Worm (Caenorhabditis elegans): ENCODE measurements around the gene srlf-7.

The srlf-7 gene

ce11 chrIV:7235382-7235917, 46.4 kb downstream of the srlf-7 start (continued):
- TF ChIP-seq unc-86 (tag; optimal IDR thresholded peaks at IDR 0.05) (peak; percentile 7), C16A3.4 (tag; optimal IDR thresholded peaks at IDR 0.05) (no peak), nhr-47 (tag; optimal IDR thresholded peaks at IDR 0.05) (peak; percentile 57), egl-27 (tag; optimal IDR thresholded peaks at IDR 0.05) (peak in 1 of 2 experiments; percentile 15), lin-15B (tag; optimal IDR thresholded peaks at IDR 0.05) (no peak), C34B4.2 (tag; optimal IDR thresholded peaks at IDR 0.05) (no peak), unc-130 (tag; optimal IDR thresholded peaks at IDR 0.05) (peak; percentile 0), ama-1 (optimal IDR thresholded peaks at IDR 0.05) (no peak), aha-1 (tag; optimal IDR thresholded peaks at IDR 0.05) (no peak), pqm-1 (tag; optimal IDR thresholded peaks at IDR 0.05) (no peak), xbp-1 (tag; optimal IDR thresholded peaks at IDR 0.05) (peak; percentile 17), egl-13 (tag; optimal IDR thresholded peaks at IDR 0.05) (peak; percentile 48), ceh-82 (tag; optimal IDR thresholded peaks at IDR 0.05) (peak in 2 of 3 experiments; percentile 35 to 68), zip-4 (GFP tag; optimal IDR thresholded peaks at IDR 0.05) (no peak), fkh-10 (GFP tag; optimal IDR thresholded peaks at IDR 0.05) (no peak), jun-1 (tag; optimal IDR thresholded peaks at IDR 0.05) (peak; percentile 36), nhr-77 (tag; optimal IDR thresholded peaks at IDR 0.05) (peak; percentile 55), hlh-4 (tag; optimal IDR thresholded peaks at IDR 0.05) (no peak), grh-1 (GFP tag; IDR thresholded peaks at IDR 0.05) (no peak), elt-2 (tag; optimal IDR thresholded peaks at IDR 0.05) (peak; percentile 85), pag-3 (tag; optimal IDR thresholded peaks at IDR 0.05; ENCODE audit: borderline replicate concordance, insufficient read depth) (no peak), ceh-63 (GFP tag; optimal IDR thresholded peaks at IDR 0.05) (no peak), unc-30 (tag; optimal IDR thresholded peaks at IDR 0.05) (no peak), fkh-8 (tag; optimal IDR thresholded peaks at IDR 0.05) (peak; percentile 75), pax-3 (tag; optimal IDR thresholded peaks at IDR 0.05) (no peak), Y116A8C.19 (tag; optimal IDR thresholded peaks at IDR 0.05; ENCODE audit: borderline replicate concordance) (no peak), tbx-2 (tag; optimal IDR thresholded peaks at IDR 0.05) (peak; percentile 59), irx-1 (tag; optimal IDR thresholded peaks at IDR 0.05) (peak; percentile 49), ceh-88 (GFP tag; IDR thresholded peaks at IDR 0.05) (no peak), zag-1 (tag; optimal IDR thresholded peaks at IDR 0.05) (no peak), fkh-4 (tag; optimal IDR thresholded peaks at IDR 0.05; ENCODE audit: borderline replicate concordance) (no peak), elt-3 (tag; optimal IDR thresholded peaks at IDR 0.05) (peak in 2 of 6 experiments; percentile 67 to 79), ceh-8 (GFP tag; optimal IDR thresholded peaks at IDR 0.05) (no peak), sox-4 (tag; optimal IDR thresholded peaks at IDR 0.05) (no peak), ets-5 (GFP tag; IDR thresholded peaks at IDR 0.05) (no peak), C04F5.9 (tag; optimal IDR thresholded peaks at IDR 0.05) (no peak), alr-1 (tag; optimal IDR thresholded peaks at IDR 0.05; ENCODE audit: borderline replicate concordance) (no peak), rnt-1 (tag; optimal IDR thresholded peaks at IDR 0.05) (peak; percentile 76), ztf-4 (tag; optimal IDR thresholded peaks at IDR 0.05) (no peak), blmp-1 (tag; optimal IDR thresholded peaks at IDR 0.05) (peak; percentile 56), F16B12.6 (tag; optimal IDR thresholded peaks at IDR 0.05) (no peak), nhr-90 (tag; optimal IDR thresholded peaks at IDR 0.05; ENCODE audit: poor library complexity) (no peak), lin-13 (GFP tag; optimal IDR thresholded peaks at IDR 0.05) (no peak), lin-39 (tag; optimal IDR thresholded peaks at IDR 0.05) (no peak), lin-35 (GFP tag; optimal IDR thresholded peaks at IDR 0.05) (peak; percentile 35 to 36), sptf-1 (tag; optimal IDR thresholded peaks at IDR 0.05) (no peak), mef-2 (tag; optimal IDR thresholded peaks at IDR 0.05) (no peak), ztf-11 (tag; optimal IDR thresholded peaks at IDR 0.05) (no peak), vab-15 (tag; optimal IDR thresholded peaks at IDR 0.05) (no peak), aly-2 (tag; optimal IDR thresholded peaks at IDR 0.05) (peak; percentile 0)

Data from whole organism, L1 larva.